Fruit fly (Drosophila melanogaster) whole organism, embryonic: ENCODE data around the gene CG6689.

Source experiments
- Atf6 ChIP-seq: fragments of 200-800 bp; sonication (Bioruptor generic); IDR thresholded peaks from 2 replicates; pipeline ENCODE4 v1.3.6; 2022; ENCODE audit warnings: missing biosample characterization, missing genetic modification characterization
- BEAF-32 ChIP-seq: fragments of 200-800 bp; sonication (Bioruptor generic); optimal IDR thresholded peaks from 3 replicates; lab custom pipeline; 2017; ENCODE audit warnings: missing biosample characterization, missing genetic modification characterization, mild to moderate bottlenecking, moderate library complexity, missing genetic modification reagents
- C15 ChIP-seq: fragments of 200-800 bp; sonication (Bioruptor generic); IDR thresholded peaks from 3 replicates; pipeline ENCODE4 v1.3.6; 2022; ENCODE audit warnings: missing biosample characterization, missing genetic modification characterization
- CG10274 ChIP-seq: fragments of 200-800 bp; sonication (Bioruptor generic); optimal IDR thresholded peaks from 3 replicates; lab custom pipeline; 2017; ENCODE audit warnings: missing biosample characterization, mild to moderate bottlenecking, missing genetic modification characterization
- CG10543 ChIP-seq: fragments of 200-800 bp; sonication (Bioruptor generic); optimal IDR thresholded peaks from 3 replicates; lab custom pipeline; 2017; ENCODE audit warnings: missing biosample characterization, mild to moderate bottlenecking, missing genetic modification characterization, moderate library complexity
- CG10959 ChIP-seq: fragments of 200-800 bp; sonication (Bioruptor generic); IDR thresholded peaks from 2 replicates; pipeline ENCODE4 v1.3.6; 2022; ENCODE audit warnings: missing biosample characterization, missing genetic modification characterization
- CG11085 ChIP-seq: fragments of 200-800 bp; sonication (Bioruptor generic); IDR thresholded peaks from 2 replicates; pipeline ENCODE4 v1.3.6; 2022; ENCODE audit warnings: missing biosample characterization, missing genetic modification characterization
- CG12219 ChIP-seq: fragments of 200-800 bp; sonication (Bioruptor generic); optimal IDR thresholded peaks from 3 replicates; lab custom pipeline; 2018; ENCODE audit warnings: missing biosample characterization, mild to moderate bottlenecking, missing genetic modification characterization
- CG12942 ChIP-seq: fragments of 200-800 bp; sonication (Bioruptor generic); optimal IDR thresholded peaks from 3 replicates; lab custom pipeline; 2016; ENCODE audit warnings: missing biosample characterization, missing genetic modification characterization
- CG14441 ChIP-seq: fragments of 200-800 bp; sonication (Bioruptor generic); IDR thresholded peaks from 2 replicates; pipeline ENCODE4 v1.3.6; 2022; ENCODE audit warnings: missing biosample characterization, missing genetic modification characterization
- CG14710 ChIP-seq: fragments of 200-800 bp; sonication (Bioruptor generic); optimal IDR thresholded peaks from 3 replicates; lab custom pipeline; 2019; ENCODE audit warnings: missing biosample characterization, mild to moderate bottlenecking, missing genetic modification characterization, moderate library complexity
- CG15479 ChIP-seq: fragments of 200-800 bp; sonication (Bioruptor generic); optimal IDR thresholded peaks from 3 replicates; lab custom pipeline; 2019; ENCODE audit warnings: missing biosample characterization, mild to moderate bottlenecking, missing genetic modification characterization, moderate library complexity
- CG17186 ChIP-seq: fragments of 200-800 bp; sonication (Bioruptor generic); optimal IDR thresholded peaks from 3 replicates; lab custom pipeline; 2017; ENCODE audit warnings: missing biosample characterization, missing genetic modification reagents, missing genetic modification characterization
- CG18619 ChIP-seq: fragments of 200-800 bp; sonication (Bioruptor generic); optimal IDR thresholded peaks from 3 replicates; lab custom pipeline; 2017; ENCODE audit warnings: missing biosample characterization, mild to moderate bottlenecking, missing genetic modification characterization
- CG3065 ChIP-seq: fragments of 200-800 bp; sonication (Bioruptor generic); optimal IDR thresholded peaks from 2 replicates; lab custom pipeline; 2016; ENCODE audit warnings: missing biosample characterization, missing genetic modification characterization
- CG3407 ChIP-seq: fragments of 200-800 bp; sonication (Bioruptor generic); optimal IDR thresholded peaks from 2 replicates; lab custom pipeline; 2018; ENCODE audit warnings: missing biosample characterization, mild to moderate bottlenecking, missing genetic modification characterization
- CG34422 ChIP-seq: fragments of 200-800 bp; sonication (Bioruptor generic); IDR thresholded peaks from 3 replicates; pipeline ENCODE4 v1.3.6; 2022; ENCODE audit warnings: missing biosample characterization, missing genetic modification characterization
- CG3995 ChIP-seq: fragments of 200-800 bp; sonication (Bioruptor generic); optimal IDR thresholded peaks from 3 replicates; lab custom pipeline; 2016; ENCODE audit warnings: missing biosample characterization, missing genetic modification characterization
- CG4707 ChIP-seq: fragments of 200-800 bp; sonication (Bioruptor generic); optimal IDR thresholded peaks from 2 replicates; lab custom pipeline; 2018; ENCODE audit warnings: missing biosample characterization, mild to moderate bottlenecking, missing genetic modification characterization, moderate library complexity
- CG6683 ChIP-seq: fragments of 200-800 bp; sonication (Bioruptor generic); optimal IDR thresholded peaks from 2 replicates; lab custom pipeline; 2017; ENCODE audit warnings: missing biosample characterization, mild to moderate bottlenecking, missing genetic modification characterization, missing genetic modification reagents
- CG7357 ChIP-seq: fragments of 200-800 bp; sonication (Bioruptor generic); IDR thresholded peaks from 3 replicates; pipeline ENCODE4 v1.3.6; 2022; ENCODE audit warnings: missing biosample characterization, missing genetic modification characterization
- CG8924 ChIP-seq: fragments of 200-800 bp; optimal IDR thresholded peaks from 3 replicates; lab custom pipeline; 2019; ENCODE audit warnings: missing biosample characterization, mild to moderate bottlenecking, missing genetic modification characterization, moderate library complexity
- CG9932 ChIP-seq: fragments of 200-800 bp; sonication (Bioruptor generic); IDR thresholded peaks from 2 replicates; pipeline ENCODE4 v1.3.6; 2022; ENCODE audit warnings: missing biosample characterization, missing genetic modification characterization
- CoRest ChIP-seq: fragments of 200-800 bp; sonication (Bioruptor generic); optimal IDR thresholded peaks from 3 replicates; lab custom pipeline; 2018; ENCODE audit warnings: missing biosample characterization, mild to moderate bottlenecking, missing genetic modification characterization, moderate library complexity
- Dbx ChIP-seq: fragments of 200-800 bp; sonication (Bioruptor generic); IDR thresholded peaks from 3 replicates; pipeline ENCODE4 v1.3.6; 2022; ENCODE audit warnings: missing biosample characterization, missing genetic modification characterization
- Dp ChIP-seq: fragments of 200-800 bp; sonication (Bioruptor generic); optimal IDR thresholded peaks from 2 replicates; lab custom pipeline; 2018; ENCODE audit warnings: missing biosample characterization, mild to moderate bottlenecking, missing genetic modification characterization, moderate library complexity
- E2f1 ChIP-seq: fragments of 200-800 bp; sonication (Bioruptor generic); IDR thresholded peaks from 2 replicates; pipeline ENCODE4 v1.3.6; 2022; ENCODE audit warnings: missing biosample characterization, missing genetic modification characterization
- Fer1 ChIP-seq: fragments of 200-800 bp; sonication (Bioruptor generic); optimal IDR thresholded peaks from 2 replicates; lab custom pipeline; 2017; ENCODE audit warnings: missing biosample characterization, mild to moderate bottlenecking, missing genetic modification characterization
- Gug ChIP-seq: fragments of 200-800 bp; sonication (Bioruptor generic); IDR thresholded peaks from 4 replicates; pipeline ENCODE4 v1.3.6; 2022; ENCODE audit warnings: missing biosample characterization, missing genetic modification characterization
- Kr ChIP-seq: fragments of 200-800 bp; sonication (Bioruptor generic); optimal IDR thresholded peaks from 2 replicates; lab custom pipeline; 2017; ENCODE audit warnings: missing biosample characterization, mild to moderate bottlenecking, missing genetic modification characterization
- Lhr ChIP-seq: fragments of 200-800 bp; sonication (Bioruptor generic); optimal IDR thresholded peaks from 3 replicates; lab custom pipeline; 2017; ENCODE audit warnings: mild to moderate bottlenecking, missing biosample characterization, missing genetic modification reagents, missing genetic modification characterization
- Pdp1 ChIP-seq, 2 experiments: fragments of 200-800 bp; sonication (Bioruptor generic); optimal IDR thresholded peaks; 3 replicates each; lab custom pipeline; 2016; ENCODE audit warnings: missing biosample characterization in 2 of 2, missing genetic modification characterization in 2 of 2, mild to moderate bottlenecking in 1 of 2, moderate library complexity in 1 of 2
- Side ChIP-seq: fragments of 200-800 bp; sonication (Bioruptor generic); optimal IDR thresholded peaks from 2 replicates; lab custom pipeline; 2016; ENCODE audit warnings: missing biosample characterization, missing genetic modification characterization
- Sox100B ChIP-seq: fragments of 200-800 bp; sonication (Bioruptor generic); optimal IDR thresholded peaks from 3 replicates; lab custom pipeline; 2018; ENCODE audit warnings: missing biosample characterization, mild to moderate bottlenecking, missing genetic modification characterization
- ab ChIP-seq: fragments of 200-800 bp; sonication (Bioruptor generic); optimal IDR thresholded peaks from 2 replicates; lab custom pipeline; 2016; ENCODE audit warnings: missing biosample characterization, missing genetic modification characterization
- al ChIP-seq: fragments of 200-800 bp; sonication (Bioruptor generic); IDR thresholded peaks from 2 replicates; pipeline ENCODE4 v1.3.6; 2022; ENCODE audit warnings: missing biosample characterization, missing genetic modification characterization
- btn ChIP-seq: fragments of 200-800 bp; sonication (Bioruptor generic); optimal IDR thresholded peaks from 2 replicates; lab custom pipeline; 2016; ENCODE audit warnings: missing biosample characterization, missing genetic modification characterization
- crc ChIP-seq: fragments of 200-800 bp; sonication (Bioruptor generic); optimal IDR thresholded peaks from 2 replicates; lab custom pipeline; 2016; ENCODE audit warnings: missing biosample characterization, missing genetic modification characterization
- dysf ChIP-seq: fragments of 200-800 bp; sonication (Bioruptor generic); IDR thresholded peaks from 3 replicates; pipeline ENCODE4 v1.3.6; 2022; ENCODE audit warnings: missing biosample characterization, missing genetic modification characterization
- en ChIP-seq: fragments of 200-800 bp; sonication (Bioruptor generic); optimal IDR thresholded peaks from 2 replicates; lab custom pipeline; 2016; ENCODE audit warnings: missing biosample characterization, missing genetic modification characterization
- ewg ChIP-seq: fragments of 200-800 bp; sonication (Bioruptor generic); optimal IDR thresholded peaks from 3 replicates; lab custom pipeline; 2017; ENCODE audit warnings: mild to moderate bottlenecking, missing biosample characterization, missing genetic modification reagents, missing genetic modification characterization
- fd102C ChIP-seq: fragments of 200-800 bp; sonication (Bioruptor generic); optimal IDR thresholded peaks from 2 replicates; lab custom pipeline; 2018; ENCODE audit warnings: missing biosample characterization, mild to moderate bottlenecking, missing genetic modification characterization, moderate library complexity
- gfzf ChIP-seq: fragments of 200-800 bp; sonication (Bioruptor generic); optimal IDR thresholded peaks from 2 replicates; lab custom pipeline; 2016; ENCODE audit warnings: missing biosample characterization, mild to moderate bottlenecking, missing genetic modification characterization, moderate library complexity
- jing ChIP-seq: fragments of 200-800 bp; sonication (Bioruptor generic); optimal IDR thresholded peaks from 2 replicates; lab custom pipeline; 2018; ENCODE audit warnings: missing biosample characterization, mild to moderate bottlenecking, missing genetic modification characterization
- peb ChIP-seq: fragments of 200-800 bp; sonication (Bioruptor generic); IDR thresholded peaks from 2 replicates; pipeline ENCODE4 v1.3.6; 2022; ENCODE audit warnings: missing biosample characterization, missing genetic modification characterization
- ro ChIP-seq: fragments of 200-800 bp; sonication (Bioruptor generic); IDR thresholded peaks from 2 replicates; pipeline ENCODE4 v1.3.6; 2022; ENCODE audit warnings: missing biosample characterization, missing genetic modification characterization
- slp2 ChIP-seq: fragments of 200-800 bp; sonication (Bioruptor generic); optimal IDR thresholded peaks from 2 replicates; lab custom pipeline; 2016; ENCODE audit warnings: missing biosample characterization, missing genetic modification characterization
- toy ChIP-seq: fragments of 200-800 bp; sonication (Bioruptor generic); IDR thresholded peaks from 2 replicates; pipeline ENCODE4 v1.3.6; 2022; ENCODE audit warnings: missing biosample characterization, missing genetic modification characterization
- zen2 ChIP-seq: fragments of 200-800 bp; sonication (Bioruptor generic); IDR thresholded peaks from 3 replicates; pipeline ENCODE4 v1.3.6; 2022; ENCODE audit warnings: missing biosample characterization, missing genetic modification characterization; ENCODE audit not compliant: partially characterized antibody
- zfh1 ChIP-seq: fragments of 200-800 bp; sonication (Bioruptor generic); IDR thresholded peaks from 3 replicates; pipeline ENCODE4 v1.3.6; 2022; ENCODE audit warnings: missing biosample characterization, missing genetic modification characterization

Gene CG6689

dm6 chr3R:11209801-11210402 is 10.0 kb downstream of the CG6689 start, which contains the start of the genes SdhC and Tctp:
SdhC (minus strand) TSS chr3R:11209849.
Tctp (plus strand) TSS chr3R:11210247.
- TF ChIP-seq Lhr: peak; percentile 58
- peak; percentile 61 for TF ChIP-seq Sox100B
- no peak for TF ChIP-seq Kr
- TF ChIP-seq Gug (GFP tag; lab: Robert Waterston, UW): no peak; the same call in 3 of the 4 replicates
- peak; percentile 1 for TF ChIP-seq ab (GFP tag; lab: Kevin White, UChicago)
- 0 out of 2 replicates have a peak, but pooled peaks have one; percentile 7 for TF ChIP-seq peb (GFP tag; lab: Robert Waterston, UW)
- peak in 1 of 2 experiments; percentile 2 for TF ChIP-seq Pdp1 (GFP tag; optimal IDR thresholded peaks at IDR 0.05; lab: Kevin White, UChicago)
- no peak for TF ChIP-seq Side (GFP tag; lab: Kevin White, UChicago)
- TF ChIP-seq Fer1 (GFP tag; lab: Kevin White, UChicago): peak; percentile 50
- no peak for TF ChIP-seq zen2 (GFP tag; lab: Robert Waterston, UW)
- no peak for TF ChIP-seq CG3407 (GFP tag; lab: Kevin White, UChicago)
- no peak; the same call in 2 of the 3 replicates for TF ChIP-seq zfh1 (GFP tag; lab: Robert Waterston, UW)
- no peak for TF ChIP-seq btn (GFP tag; lab: Kevin White, UChicago)
- no peak for TF ChIP-seq CG15479 (GFP tag; lab: Kevin White, UChicago)
- TF ChIP-seq CG8924 (tag; lab: Kevin White, UChicago): peak; percentile 46
- no peak for TF ChIP-seq CG10959 (GFP tag; lab: Robert Waterston, UW)
- TF ChIP-seq CG12942 (GFP tag; lab: Kevin White, UChicago): peak; percentile 40
- no peak for TF ChIP-seq C15 (GFP tag; lab: Robert Waterston, UW)
- TF ChIP-seq ewg (GFP tag; lab: Kevin White, UChicago): peak; percentile 17
- peak; percentile 64 for TF ChIP-seq CoRest (tag; lab: Kevin White, UChicago)
- TF ChIP-seq dysf (GFP tag; lab: Robert Waterston, UW): no peak
- TF ChIP-seq al (GFP tag; lab: Robert Waterston, UW): no peak
- no peak for TF ChIP-seq slp2 (GFP tag; lab: Kevin White, UChicago)
- no peak for TF ChIP-seq toy (GFP tag; lab: Robert Waterston, UW)
- no peak for TF ChIP-seq en (GFP tag; lab: Kevin White, UChicago)
- TF ChIP-seq CG3995 (GFP tag; lab: Kevin White, UChicago): peak; percentile 45
- peak; percentile 30; the same call in 1 of the 3 replicates for TF ChIP-seq CG34422 (GFP tag; lab: Robert Waterston, UW)
- no peak for TF ChIP-seq CG11085 (GFP tag; lab: Robert Waterston, UW)
- no peak for TF ChIP-seq ro
- TF ChIP-seq CG10274 (GFP tag; lab: Kevin White, UChicago): no peak
- no peak for TF ChIP-seq fd102C (GFP tag; lab: Kevin White, UChicago)
- TF ChIP-seq jing (GFP tag; lab: Kevin White, UChicago): no peak
- TF ChIP-seq CG7357 (GFP tag; lab: Robert Waterston, UW): no peak
- peak; percentile 18 for TF ChIP-seq CG3065 (GFP tag; lab: Kevin White, UChicago)
- TF ChIP-seq Dp (GFP tag; lab: Kevin White, UChicago): peak; percentile 30
- TF ChIP-seq gfzf: peak; percentile 75
- no peak for TF ChIP-seq Atf6 (GFP tag; lab: Robert Waterston, UW)
- TF ChIP-seq BEAF-32 (GFP tag; lab: Kevin White, UChicago): peak; percentile 78
- peak; percentile 89 for TF ChIP-seq CG14710 (tag; lab: Kevin White, UChicago)
- 0 out of 3 replicates have a peak, but pooled peaks have one; percentile 35 for TF ChIP-seq Dbx (GFP tag; lab: Robert Waterston, UW)
- no peak for TF ChIP-seq crc (GFP tag; lab: Kevin White, UChicago)
- no peak for TF ChIP-seq CG4707 (GFP tag; lab: Kevin White, UChicago)
- TF ChIP-seq CG17186 (GFP tag; lab: Kevin White, UChicago): peak; percentile 40
- TF ChIP-seq CG6683 (GFP tag; lab: Kevin White, UChicago): no peak
- TF ChIP-seq CG9932 (GFP tag; lab: Robert Waterston, UW): peak; percentile 42; the same call in 1 of the 2 replicates
- TF ChIP-seq CG14441: no peak
- no peak for TF ChIP-seq E2f1 (GFP tag; lab: Robert Waterston, UW)
- no peak for TF ChIP-seq CG12219 (GFP tag; lab: Kevin White, UChicago)
- peak; percentile 20 for TF ChIP-seq CG18619 (GFP tag; lab: Kevin White, UChicago)
- peak; percentile 79 for TF ChIP-seq CG10543
